Worm (Caenorhabditis elegans) whole organism, late embryonic: Measurements from ENCODE around the gene Y40B10B.1.

ENCODE experiments used
- C08G9.2 ChIP-seq: sonication (generic microtip); optimal IDR thresholded peaks from 2 replicates; lab custom pipeline; 2016; ENCODE audit warnings: mild to moderate bottlenecking, missing genetic modification characterization, moderate library complexity, missing compliant biosample characterization
- C38D4.7 ChIP-seq: fragments of 200-800 bp; sonication (Bioruptor generic); optimal IDR thresholded peaks from 2 replicates; lab custom pipeline; 2018; ENCODE audit warnings: mild to moderate bottlenecking, missing genetic modification characterization, moderate library complexity, missing compliant biosample characterization
- K02D7.2 ChIP-seq: sonication (generic microtip); optimal IDR thresholded peaks from 2 replicates; lab custom pipeline; 2017; ENCODE audit warnings: mild to moderate bottlenecking, missing genetic modification characterization, missing compliant biosample characterization
- K09A11.1 ChIP-seq: sonication (generic microtip); optimal IDR thresholded peaks from 2 replicates; lab custom pipeline; 2017; ENCODE audit warnings: antibody characterized with exemption, mild to moderate bottlenecking, missing genetic modification characterization, missing compliant biosample characterization; ENCODE audit not compliant: insufficient read depth
- T23F11.4 ChIP-seq: fragments of 200-800 bp; sonication (Bioruptor generic); optimal IDR thresholded peaks from 2 replicates; lab custom pipeline; 2018; ENCODE audit warnings: mild to moderate bottlenecking, missing genetic modification characterization, missing compliant biosample characterization
- ahr-1 ChIP-seq: sonication (generic microtip); optimal IDR thresholded peaks from 2 replicates; lab custom pipeline; 2016; ENCODE audit warnings: missing genetic modification characterization, missing compliant biosample characterization
- ceh-14 ChIP-seq: sonication (generic microtip); optimal IDR thresholded peaks from 2 replicates; lab custom pipeline; 2016; ENCODE audit warnings: missing genotype, missing genetic modification characterization, missing compliant biosample characterization
- ceh-19 ChIP-seq: fragments of 200-800 bp; sonication (Bioruptor generic); optimal IDR thresholded peaks from 2 replicates; lab custom pipeline; 2018; ENCODE audit warnings: mild to moderate bottlenecking, missing genetic modification characterization, missing compliant biosample characterization
- ceh-2 ChIP-seq: sonication (generic microtip); optimal IDR thresholded peaks from 2 replicates; lab custom pipeline; 2016; ENCODE audit warnings: missing genotype, missing genetic modification characterization, missing compliant biosample characterization
- ceh-22 ChIP-seq: sonication (generic microtip); optimal IDR thresholded peaks from 2 replicates; lab custom pipeline; 2017; ENCODE audit warnings: missing biosample characterization, missing genetic modification characterization
- ceh-24 ChIP-seq: sonication (generic microtip); optimal IDR thresholded peaks from 2 replicates; lab custom pipeline; 2016; ENCODE audit warnings: mild to moderate bottlenecking, missing genetic modification characterization, missing compliant biosample characterization
- ceh-30 ChIP-seq: fragments of 150-350 bp; optimal IDR thresholded peaks from 2 replicates; lab custom pipeline; 2014; ENCODE audit warnings: missing biosample characterization, missing genetic modification characterization
- ceh-34 ChIP-seq: sonication (generic microtip); optimal IDR thresholded peaks from 2 replicates; lab custom pipeline; 2016; ENCODE audit warnings: mild to moderate bottlenecking, missing genetic modification characterization, missing compliant biosample characterization
- ceh-45 ChIP-seq: fragments of 200-800 bp; sonication (Bioruptor generic); IDR thresholded peaks from 2 replicates; pipeline ENCODE4 v1.3.6; 2022; ENCODE audit warnings: missing genetic modification reagents, missing genetic modification characterization, missing compliant biosample characterization
- ceh-6 ChIP-seq: fragments of 200-800 bp; sonication (Bioruptor generic); optimal IDR thresholded peaks from 2 replicates; lab custom pipeline; 2018; ENCODE audit warnings: mild to moderate bottlenecking, missing genetic modification characterization, missing compliant biosample characterization
- ceh-9 ChIP-seq: sonication (generic microtip); optimal IDR thresholded peaks from 2 replicates; lab custom pipeline; 2016; ENCODE audit warnings: mild to moderate bottlenecking, missing genetic modification characterization, inconsistent platforms, missing compliant biosample characterization
- che-1 ChIP-seq: sonication (generic microtip); optimal IDR thresholded peaks from 2 replicates; lab custom pipeline; 2016; ENCODE audit warnings: mild to moderate bottlenecking, missing genetic modification characterization, missing compliant biosample characterization
- dmd-4 ChIP-seq: sonication (generic microtip); optimal IDR thresholded peaks from 2 replicates; lab custom pipeline; 2016; ENCODE audit warnings: borderline replicate concordance, missing genetic modification characterization, missing compliant biosample characterization
- dve-1 ChIP-seq: sonication (generic microtip); optimal IDR thresholded peaks from 2 replicates; lab custom pipeline; 2017; ENCODE audit warnings: antibody characterized with exemption, mild to moderate bottlenecking, missing genetic modification characterization, missing compliant biosample characterization
- elt-2 ChIP-seq: sonication (generic microtip); optimal IDR thresholded peaks from 2 replicates; lab custom pipeline; 2016; ENCODE audit warnings: missing genetic modification reagents, missing genetic modification characterization, missing compliant biosample characterization
- elt-4 ChIP-seq: sonication (generic microtip); optimal IDR thresholded peaks from 2 replicates; lab custom pipeline; 2016; ENCODE audit warnings: missing genetic modification characterization, missing compliant biosample characterization
- ets-4 ChIP-seq: sonication (generic microtip); optimal IDR thresholded peaks from 2 replicates; lab custom pipeline; 2016; ENCODE audit warnings: missing genetic modification characterization, missing compliant biosample characterization
- eyg-1 ChIP-seq: sonication (generic microtip); optimal IDR thresholded peaks from 2 replicates; lab custom pipeline; 2016; ENCODE audit warnings: missing genotype, missing genetic modification characterization, missing compliant biosample characterization
- fkh-10 ChIP-seq: fragments of 150-350 bp; optimal IDR thresholded peaks from 2 replicates; lab custom pipeline; 2014; ENCODE audit warnings: missing biosample characterization, missing genetic modification reagents, missing genetic modification characterization
- fkh-6 ChIP-seq: sonication (generic microtip); optimal IDR thresholded peaks from 2 replicates; lab custom pipeline; 2016; ENCODE audit warnings: missing genetic modification characterization, missing compliant biosample characterization
- hlh-8 ChIP-seq: sonication (generic microtip); optimal IDR thresholded peaks from 2 replicates; lab custom pipeline; 2016; ENCODE audit warnings: missing genotype, missing genetic modification characterization, missing compliant biosample characterization
- lim-6 ChIP-seq: sonication (generic microtip); optimal IDR thresholded peaks from 2 replicates; lab custom pipeline; 2016; ENCODE audit warnings: missing genetic modification characterization, missing compliant biosample characterization
- mec-3 ChIP-seq: sonication (generic microtip); optimal IDR thresholded peaks from 2 replicates; lab custom pipeline; 2016; ENCODE audit warnings: borderline replicate concordance, missing genetic modification characterization, missing compliant biosample characterization
- nhr-232 ChIP-seq: sonication (generic microtip); optimal IDR thresholded peaks from 2 replicates; lab custom pipeline; 2016; ENCODE audit warnings: missing genetic modification characterization, missing compliant biosample characterization
- npax-4 ChIP-seq: sonication (generic microtip); optimal IDR thresholded peaks from 2 replicates; lab custom pipeline; 2016; ENCODE audit warnings: missing genetic modification characterization, missing compliant biosample characterization
- odd-2 ChIP-seq: sonication (generic microtip); optimal IDR thresholded peaks from 2 replicates; lab custom pipeline; 2017; ENCODE audit warnings: antibody characterized with exemption, mild to moderate bottlenecking, missing genetic modification characterization, missing compliant biosample characterization
- pag-3 ChIP-seq: sonication (generic microtip); optimal IDR thresholded peaks from 2 replicates; lab custom pipeline; 2016; ENCODE audit warnings: missing compliant biosample characterization, missing genetic modification characterization, borderline replicate concordance
- pat-9 ChIP-seq: fragments of 200-800 bp; sonication (Bioruptor generic); optimal IDR thresholded peaks from 2 replicates; lab custom pipeline; 2018; ENCODE audit warnings: mild to moderate bottlenecking, missing genetic modification characterization, moderate library complexity, missing compliant biosample characterization
- pax-1 ChIP-seq: fragments of 150-350 bp; optimal IDR thresholded peaks from 2 replicates; lab custom pipeline; 2014; ENCODE audit warnings: missing biosample characterization, missing genetic modification characterization
- pqm-1 ChIP-seq: sonication (generic microtip); optimal IDR thresholded peaks from 2 replicates; lab custom pipeline; 2016; ENCODE audit warnings: missing genetic modification characterization, missing compliant biosample characterization
- sdc-2 ChIP-seq: sonication (generic microtip); optimal IDR thresholded peaks from 2 replicates; lab custom pipeline; 2016; ENCODE audit warnings: missing genotype, missing genetic modification characterization, missing compliant biosample characterization
- sox-4 ChIP-seq: sonication (generic microtip); optimal IDR thresholded peaks from 2 replicates; lab custom pipeline; 2017; ENCODE audit warnings: mild to moderate bottlenecking, missing genetic modification characterization, inconsistent platforms, missing compliant biosample characterization
- tbx-2 ChIP-seq: sonication (generic microtip); optimal IDR thresholded peaks from 2 replicates; lab custom pipeline; 2016; ENCODE audit warnings: missing genetic modification characterization, missing compliant biosample characterization
- tbx-7 ChIP-seq: sonication (generic microtip); optimal IDR thresholded peaks from 2 replicates; lab custom pipeline; 2016; ENCODE audit warnings: missing genotype, missing genetic modification characterization, missing compliant biosample characterization
- ttx-3 ChIP-seq: sonication (generic microtip); optimal IDR thresholded peaks from 2 replicates; lab custom pipeline; 2016; ENCODE audit warnings: missing genetic modification reagents, missing genetic modification characterization, missing compliant biosample characterization
- unc-55 ChIP-seq: sonication (generic microtip); optimal IDR thresholded peaks from 2 replicates; lab custom pipeline; 2017; ENCODE audit warnings: missing biosample characterization, missing genetic modification reagents, missing genetic modification characterization
- unc-86 ChIP-seq: sonication (generic microtip); optimal IDR thresholded peaks from 2 replicates; lab custom pipeline; 2016; ENCODE audit warnings: missing genetic modification characterization, missing compliant biosample characterization

Y40B10B.1 gene

DNA sequence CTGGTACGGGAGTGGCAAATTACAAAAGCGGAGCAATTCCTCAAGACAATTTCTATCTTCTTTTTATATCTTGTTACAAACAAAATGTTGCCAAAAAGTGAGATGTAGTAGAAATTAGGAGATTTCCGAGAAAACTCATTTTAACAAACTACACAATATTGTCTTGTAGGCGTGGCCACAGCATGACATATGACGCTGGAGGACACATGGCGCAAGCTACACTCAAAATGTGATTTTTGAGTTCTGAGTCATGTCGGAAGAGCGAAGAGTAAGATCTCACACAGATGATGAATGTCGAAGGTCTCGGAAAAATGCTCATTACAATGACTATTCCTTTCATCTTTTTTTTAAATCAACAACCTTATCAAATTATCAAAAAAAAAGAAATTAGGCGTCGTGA lies at the start of gene Y40B10B.1:
Y40B10B.1 (minus strand) TSS at position 101 of the 400 bp plus-strand sequence.
- TF ChIP-seq ceh-19 (no peak), eyg-1 (tag; lab: Kevin White, UChicago) (no peak), mec-3 (tag; lab: Kevin White, UChicago) (no peak), sox-4 (tag; lab: Kevin White, UChicago) (no peak), ceh-34 (tag; lab: Kevin White, UChicago) (no peak), pag-3 (tag; lab: Kevin White, UChicago) (no peak), ceh-24 (tag; lab: Kevin White, UChicago) (no peak), ahr-1 (no peak), elt-2 (no peak), fkh-6 (tag; lab: Kevin White, UChicago) (no peak), hlh-8 (no peak), ttx-3 (no peak), dmd-4 (no peak)

DNA sequence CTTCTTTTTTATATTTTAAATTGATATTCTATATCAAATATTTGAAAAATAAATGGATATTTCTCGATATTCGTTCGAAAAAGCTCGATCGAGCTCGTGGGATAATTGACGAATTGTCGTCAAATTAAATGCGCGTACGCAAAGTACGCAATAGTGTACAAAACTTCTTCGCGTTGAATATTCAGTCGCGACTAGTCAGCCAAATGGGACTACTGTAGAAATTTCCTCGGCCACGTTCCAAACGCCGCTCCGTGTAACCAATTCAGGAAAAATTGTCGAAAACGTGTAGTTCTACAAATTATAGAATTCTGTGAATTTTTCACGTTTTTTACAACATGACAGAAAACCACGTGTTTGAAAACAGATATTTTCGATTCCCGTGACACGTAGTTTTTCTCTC lies 47.1 kb upstream of the Y40B10B.1 start:
- TF ChIP-seq mec-3 (tag; lab: Kevin White, UChicago), result no peak
- no peak for TF ChIP-seq ceh-22

- TF ChIP-seq unc-55 (GFP tag; lab: Kevin White, UChicago) (no peak), pat-9 (no peak), odd-2 (tag; lab: Kevin White, UChicago) (no peak), tbx-2 (tag; lab: Kevin White, UChicago) (no peak), ceh-45 (no peak), ceh-2 (tag; lab: Kevin White, UChicago) (no peak), ceh-6 (GFP tag; lab: Kevin White, UChicago) (no peak), K09A11.1 (tag; lab: Kevin White, UChicago) (no peak), elt-4 (no peak), ceh-22 (no peak), K02D7.2 (tag; lab: Kevin White, UChicago) (no peak), C38D4.7 (GFP tag; lab: Kevin White, UChicago) (no peak), hlh-8 (no peak), ceh-24 (tag; lab: Kevin White, UChicago) (no peak), lim-6 (tag; lab: Kevin White, UChicago) (no peak)
Measured at ce11 chrV:2004659-2005058, 43.3 kb upstream of the Y40B10B.1 start, which contains the start of gene cysl-4. TSS of gene cysl-4 (plus strand) at chrV:2004959.

DNA sequence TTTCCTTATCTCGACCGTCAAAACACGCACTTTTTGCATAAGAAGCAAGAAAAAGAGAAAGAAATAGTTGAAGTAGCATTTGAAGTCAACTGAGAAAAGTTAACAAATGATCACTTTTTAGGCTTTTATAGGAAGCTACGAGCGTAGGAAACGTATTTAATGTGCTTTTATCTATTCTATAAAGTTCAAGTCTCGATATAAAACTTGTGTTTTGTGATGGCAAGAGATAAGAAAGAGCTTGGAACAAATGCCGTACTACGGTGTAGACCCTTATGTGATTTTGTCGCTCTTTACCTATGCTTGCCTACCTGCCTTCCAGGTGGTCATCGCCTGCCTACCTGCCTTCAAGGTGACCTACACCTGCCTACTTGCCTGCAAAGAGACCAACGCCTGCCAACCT lies 42.9 kb upstream of the Y40B10B.1 start, which contains the start of gene clec-206:
clec-206 (minus strand) TSS at position 101 of the 400 bp plus-strand sequence.
- TF ChIP-seq hlh-8 (no peak), ceh-24 (tag; lab: Kevin White, UChicago) (no peak), ceh-9 (tag; lab: Kevin White, UChicago) (no peak), npax-4 (tag; lab: Kevin White, UChicago) (no peak), C08G9.2 (tag; lab: Kevin White, UChicago) (no peak), unc-86 (tag; lab: Kevin White, UChicago) (no peak), pqm-1 (no peak), K09A11.1 (tag; lab: Kevin White, UChicago) (no peak), nhr-232 (tag; lab: Kevin White, UChicago) (no peak)

DNA sequence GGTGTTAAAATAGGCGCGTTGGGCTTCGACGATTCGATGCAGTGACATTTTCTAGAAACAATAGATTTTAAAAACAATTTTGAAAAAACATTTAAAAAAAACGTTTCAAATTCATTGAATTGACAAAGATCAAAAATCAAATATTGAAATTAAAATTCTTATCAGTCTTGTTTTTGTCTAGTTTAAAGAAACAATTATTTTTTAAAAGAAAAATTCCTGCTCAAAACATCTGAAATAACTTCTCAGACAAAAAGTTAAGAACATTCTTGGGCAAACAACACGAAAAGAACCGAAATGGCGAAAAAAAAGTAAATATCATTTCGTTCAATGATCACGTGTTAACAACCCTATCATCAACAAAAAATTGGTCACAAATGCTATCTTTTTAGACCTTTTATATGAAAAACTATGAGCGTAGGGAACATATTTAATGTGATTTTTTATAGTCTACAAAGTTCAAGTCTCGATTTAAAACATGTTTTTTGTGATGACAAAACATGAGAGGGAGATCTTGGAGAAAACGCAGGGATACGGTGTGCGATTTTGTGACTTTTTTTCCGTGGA lies 38.3 kb upstream of the Y40B10B.1 start, which contains the start of gene alh-5:
alh-5 (minus strand) TSS at position 51 of the 564 bp plus-strand sequence.
- no peak for TF ChIP-seq che-1 (tag; lab: Kevin White, UChicago)
- TF ChIP-seq ceh-30, result no peak
- no peak for TF ChIP-seq hlh-8
- TF ChIP-seq dve-1, result no peak
- no peak for TF ChIP-seq dmd-4
- no peak for TF ChIP-seq pag-3 (tag; lab: Kevin White, UChicago)
- TF ChIP-seq sdc-2 (tag; lab: Kevin White, UChicago), result no peak
- no peak for TF ChIP-seq tbx-7 (tag; lab: Kevin White, UChicago)
- no peak for TF ChIP-seq fkh-10 (GFP tag; lab: Kevin White, UChicago)
- no peak for TF ChIP-seq pax-1 (tag; lab: Kevin White, UChicago)
- TF ChIP-seq T23F11.4 (GFP tag; lab: Kevin White, UChicago), result no peak
- no peak for TF ChIP-seq ceh-24 (tag; lab: Kevin White, UChicago)
- no peak for TF ChIP-seq ceh-14 (tag; lab: Kevin White, UChicago)
- TF ChIP-seq ceh-45, result no peak
- TF ChIP-seq unc-86 (tag; lab: Kevin White, UChicago), result no peak
- no peak for TF ChIP-seq K09A11.1 (tag; lab: Kevin White, UChicago)
- no peak for TF ChIP-seq ets-4 (tag; lab: Kevin White, UChicago)
